Fruit fly (Drosophila melanogaster) whole organism, embryonic: Measurements from ENCODE around the gene MtnF.

Source experiments
- Atf3 ChIP-seq: fragments of 200-800 bp; sonication (Bioruptor generic); optimal IDR thresholded peaks from 3 replicates; lab custom pipeline; 2016; ENCODE audit warnings: missing biosample characterization, missing genetic modification characterization
- C15 ChIP-seq: fragments of 200-800 bp; sonication (Bioruptor generic); IDR thresholded peaks from 3 replicates; pipeline ENCODE4 v1.3.6; 2022; ENCODE audit warnings: missing biosample characterization, missing genetic modification characterization
- CG10431 ChIP-seq: fragments of 200-800 bp; sonication (Bioruptor generic); optimal IDR thresholded peaks from 3 replicates; lab custom pipeline; 2018; ENCODE audit warnings: missing biosample characterization, mild to moderate bottlenecking, missing genetic modification characterization
- CG11456 ChIP-seq: fragments of 200-800 bp; sonication (Bioruptor generic); IDR thresholded peaks from 3 replicates; pipeline ENCODE4 v1.3.6; 2022; ENCODE audit warnings: missing biosample characterization, missing genetic modification characterization
- CG12071 ChIP-seq: fragments of 200-800 bp; sonication (Bioruptor generic); optimal IDR thresholded peaks from 3 replicates; lab custom pipeline; 2018; ENCODE audit warnings: missing biosample characterization, mild to moderate bottlenecking, missing genetic modification characterization
- CG12236 ChIP-seq: fragments of 200-800 bp; sonication (Bioruptor generic); optimal IDR thresholded peaks from 2 replicates; lab custom pipeline; 2016; ENCODE audit warnings: missing biosample characterization, missing genetic modification characterization
- CG1233 ChIP-seq: fragments of 200-800 bp; sonication (Bioruptor generic); optimal IDR thresholded peaks from 4 replicates; lab custom pipeline; 2018; ENCODE audit warnings: missing biosample characterization, mild to moderate bottlenecking, missing genetic modification characterization
- CG14050 ChIP-seq: fragments of 200-800 bp; sonication (Bioruptor generic); IDR thresholded peaks from 3 replicates; pipeline ENCODE4 v1.3.6; 2022; ENCODE audit warnings: missing biosample characterization, missing genetic modification characterization
- CG14710 ChIP-seq: fragments of 200-800 bp; sonication (Bioruptor generic); optimal IDR thresholded peaks from 3 replicates; lab custom pipeline; 2019; ENCODE audit warnings: missing biosample characterization, mild to moderate bottlenecking, missing genetic modification characterization, moderate library complexity
- CG1529 ChIP-seq: fragments of 200-800 bp; sonication (Bioruptor generic); optimal IDR thresholded peaks from 3 replicates; lab custom pipeline; 2018; ENCODE audit warnings: missing biosample characterization, missing genetic modification characterization
- CG1602 ChIP-seq: fragments of 200-800 bp; sonication (Bioruptor generic); optimal IDR thresholded peaks from 3 replicates; lab custom pipeline; 2016; ENCODE audit warnings: missing biosample characterization, missing genetic modification characterization
- CG16813 ChIP-seq: fragments of 200-800 bp; sonication (Bioruptor generic); IDR thresholded peaks from 3 replicates; pipeline ENCODE4 v1.3.6; 2022; ENCODE audit warnings: missing biosample characterization, missing genetic modification characterization; ENCODE audit not compliant: partially characterized antibody
- CG18476 ChIP-seq: fragments of 200-800 bp; sonication (Bioruptor generic); optimal IDR thresholded peaks from 2 replicates; lab custom pipeline; 2016; ENCODE audit warnings: missing biosample characterization, mild to moderate bottlenecking, missing genetic modification characterization
- CG31224 ChIP-seq: fragments of 200-800 bp; sonication (Bioruptor generic); IDR thresholded peaks from 2 replicates; pipeline ENCODE4 v1.3.6; 2022; ENCODE audit warnings: missing biosample characterization, missing genetic modification characterization
- CG31441 ChIP-seq: fragments of 200-800 bp; sonication (Bioruptor generic); IDR thresholded peaks from 2 replicates; pipeline ENCODE4 v1.3.6; 2022; ENCODE audit warnings: missing biosample characterization, missing genetic modification characterization
- CG33557 ChIP-seq: fragments of 200-800 bp; sonication (Bioruptor generic); optimal IDR thresholded peaks from 2 replicates; lab custom pipeline; 2019; ENCODE audit warnings: missing biosample characterization, mild to moderate bottlenecking, missing genetic modification characterization, moderate library complexity
- CG3407 ChIP-seq: fragments of 200-800 bp; sonication (Bioruptor generic); optimal IDR thresholded peaks from 2 replicates; lab custom pipeline; 2018; ENCODE audit warnings: missing biosample characterization, mild to moderate bottlenecking, missing genetic modification characterization
- CG34224 ChIP-seq: fragments of 200-800 bp; sonication (Bioruptor generic); IDR thresholded peaks from 3 replicates; pipeline ENCODE4 v1.3.6; 2022; ENCODE audit warnings: missing biosample characterization, missing genetic modification characterization; ENCODE audit not compliant: partially characterized antibody
- CG3847 ChIP-seq: fragments of 200-800 bp; sonication (Bioruptor generic); IDR thresholded peaks from 2 replicates; pipeline ENCODE4 v1.3.6; 2022; ENCODE audit warnings: missing biosample characterization, missing genetic modification characterization
- CG4328 ChIP-seq: fragments of 200-800 bp; sonication (Bioruptor generic); optimal IDR thresholded peaks from 3 replicates; lab custom pipeline; 2017; ENCODE audit warnings: missing biosample characterization, missing genetic modification reagents, missing genetic modification characterization
- CG43689 ChIP-seq: fragments of 200-800 bp; sonication (Bioruptor generic); IDR thresholded peaks from 2 replicates; pipeline ENCODE4 v1.3.6; 2022; ENCODE audit warnings: missing biosample characterization, missing genetic modification characterization
- CG4820 ChIP-seq: fragments of 200-800 bp; sonication (Bioruptor generic); optimal IDR thresholded peaks from 3 replicates; lab custom pipeline; 2016; ENCODE audit warnings: missing biosample characterization, missing genetic modification characterization
- CG6175 ChIP-seq: fragments of 200-800 bp; sonication (Bioruptor generic); IDR thresholded peaks from 3 replicates; pipeline ENCODE4 v1.3.6; 2022; ENCODE audit warnings: missing biosample characterization, missing genetic modification characterization
- CG8089 ChIP-seq: fragments of 200-800 bp; sonication (Bioruptor generic); optimal IDR thresholded peaks from 3 replicates; lab custom pipeline; 2016; ENCODE audit warnings: missing biosample characterization, missing genetic modification characterization
- CG8478 ChIP-seq: fragments of >200 bp; optimal IDR thresholded peaks from 2 replicates; lab custom pipeline; 2018
- CG9215 ChIP-seq: fragments of 200-800 bp; sonication (Bioruptor generic); IDR thresholded peaks from 2 replicates; pipeline ENCODE4 v1.3.6; 2022; ENCODE audit warnings: missing biosample characterization, missing genetic modification characterization
- CG9876 ChIP-seq: fragments of 200-800 bp; sonication (Bioruptor generic); optimal IDR thresholded peaks from 2 replicates; lab custom pipeline; 2016; ENCODE audit warnings: missing biosample characterization, missing genetic modification characterization
- Dbx ChIP-seq: fragments of 200-800 bp; sonication (Bioruptor generic); IDR thresholded peaks from 3 replicates; pipeline ENCODE4 v1.3.6; 2022; ENCODE audit warnings: missing biosample characterization, missing genetic modification characterization
- Doc3 ChIP-seq: fragments of 200-800 bp; sonication (Bioruptor generic); IDR thresholded peaks from 3 replicates; pipeline ENCODE4 v1.3.6; 2022; ENCODE audit warnings: missing biosample characterization, missing genetic modification characterization; ENCODE audit not compliant: partially characterized antibody
- Drgx ChIP-seq: fragments of 200-800 bp; sonication (Bioruptor generic); IDR thresholded peaks from 2 replicates; pipeline ENCODE4 v1.3.6; 2022; ENCODE audit warnings: missing biosample characterization, missing genetic modification characterization
- HmgZ ChIP-seq: fragments of 200-800 bp; sonication (Bioruptor generic); optimal IDR thresholded peaks from 2 replicates; lab custom pipeline; 2018; ENCODE audit warnings: missing biosample characterization, mild to moderate bottlenecking, missing genetic modification characterization
- Hr3 ChIP-seq: fragments of 200-800 bp; sonication (Bioruptor generic); optimal IDR thresholded peaks from 3 replicates; lab custom pipeline; 2016; ENCODE audit warnings: missing biosample characterization, missing genetic modification characterization
- Opbp ChIP-seq: fragments of 200-800 bp; sonication (Bioruptor generic); IDR thresholded peaks from 3 replicates; pipeline ENCODE4 v1.3.6; 2022; ENCODE audit warnings: missing biosample characterization, missing genetic modification characterization; ENCODE audit not compliant: partially characterized antibody
- bigmax ChIP-seq: fragments of 200-800 bp; sonication (Bioruptor generic); optimal IDR thresholded peaks from 2 replicates; lab custom pipeline; 2018; ENCODE audit warnings: missing biosample characterization, mild to moderate bottlenecking, missing genetic modification characterization
- eve ChIP-seq, 2 experiments: fragments of >200 bp; optimal IDR thresholded peaks; 2 replicates each; lab custom pipeline; 2017; ENCODE audit warnings: missing biosample characterization in 2 of 2, missing genetic modification characterization in 2 of 2
- eyg ChIP-seq: fragments of 200-800 bp; sonication (Bioruptor generic); optimal IDR thresholded peaks from 3 replicates; lab custom pipeline; 2016; ENCODE audit warnings: missing biosample characterization, missing genetic modification characterization
- ftz-f1 ChIP-seq: fragments of 200-800 bp; sonication (Bioruptor generic); optimal IDR thresholded peaks from 2 replicates; lab custom pipeline; 2016; ENCODE audit warnings: missing biosample characterization, missing genetic modification characterization
- hbn ChIP-seq: fragments of 200-800 bp; sonication (Bioruptor generic); IDR thresholded peaks from 2 replicates; pipeline ENCODE4 v1.3.6; 2022; ENCODE audit warnings: missing biosample characterization, missing genetic modification characterization; ENCODE audit not compliant: partially characterized antibody
- klu ChIP-seq: fragments of 200-800 bp; sonication (Bioruptor generic); IDR thresholded peaks from 2 replicates; pipeline ENCODE4 v1.3.6; 2022; ENCODE audit warnings: missing biosample characterization, missing genetic modification characterization
- lab ChIP-seq: fragments of 200-800 bp; sonication (Bioruptor generic); optimal IDR thresholded peaks from 3 replicates; lab custom pipeline; 2017; ENCODE audit warnings: missing biosample characterization, missing genetic modification characterization, mild to moderate bottlenecking, moderate library complexity, missing genetic modification reagents
- lov ChIP-seq, 2 experiments: fragments of 200-800 bp in 1 of 2; fragments of >200 bp in 1 of 2; sonication (Bioruptor generic) in 1 of 2; IDR thresholded peaks in 1 of 2; optimal IDR thresholded peaks in 1 of 2; 2 replicates in 1 of 2; 3 replicates in 1 of 2; pipeline versions ENCODE4 v1.3.6 to Lab custom; 2017 to 2022; ENCODE audit warnings: missing biosample characterization in 1 of 2, missing genetic modification characterization in 1 of 2
- onecut ChIP-seq: fragments of 200-800 bp; sonication (Bioruptor generic); IDR thresholded peaks from 2 replicates; pipeline ENCODE4 v1.3.6; 2022; ENCODE audit warnings: missing biosample characterization, missing genetic modification characterization
- sc ChIP-seq, 3 experiments: fragments of >200 bp in 2 of 3; fragments of 200-800 bp in 1 of 3; sonication (Bioruptor generic) in 1 of 3; optimal IDR thresholded peaks; 2 replicates in 2 of 3; 3 replicates in 1 of 3; lab custom pipeline; 2017; ENCODE audit warnings: mild to moderate bottlenecking in 1 of 3, missing biosample characterization in 1 of 3, missing genetic modification characterization in 1 of 3, missing genetic modification reagents in 1 of 3
- slbo ChIP-seq: fragments of 200-800 bp; sonication (Bioruptor generic); IDR thresholded peaks from 2 replicates; pipeline ENCODE4 v1.3.6; 2022; ENCODE audit warnings: missing biosample characterization, missing genetic modification characterization
- tll ChIP-seq, 2 experiments: fragments of 200-800 bp in 1 of 2; fragments of >200 bp in 1 of 2; sonication (Bioruptor generic) in 1 of 2; optimal IDR thresholded peaks; 2 replicates each; lab custom pipeline; 2017 to 2019; ENCODE audit warnings: missing biosample characterization in 2 of 2, missing genetic modification characterization in 2 of 2, mild to moderate bottlenecking in 1 of 2, moderate library complexity in 1 of 2
- wek ChIP-seq: fragments of 200-800 bp; sonication (Bioruptor generic); optimal IDR thresholded peaks from 3 replicates; lab custom pipeline; 2018; ENCODE audit warnings: missing biosample characterization, mild to moderate bottlenecking, missing genetic modification characterization, moderate library complexity
- zen ChIP-seq: fragments of 200-800 bp; sonication (Bioruptor generic); optimal IDR thresholded peaks from 3 replicates; lab custom pipeline; 2018; ENCODE audit warnings: missing biosample characterization, mild to moderate bottlenecking, missing genetic modification characterization, moderate library complexity

MtnF gene

dm6 chr3R:24629877-24630808 is 4.8 kb downstream of the MtnF start, which contains the start of gene Wsck (continued):
- TF ChIP-seq eve (GFP tag; optimal IDR thresholded peaks at IDR 0.05; lab: Kevin White, UChicago) = no peak
- TF ChIP-seq Opbp (GFP tag; lab: Robert Waterston, UW) = peak; percentile 58; the same call in 1 of the 3 replicates
- TF ChIP-seq lab (GFP tag; lab: Kevin White, UChicago) = no peak
- no peak for TF ChIP-seq CG4820
- no peak for TF ChIP-seq CG6175 (GFP tag; lab: Robert Waterston, UW)
- no peak for TF ChIP-seq CG18476 (GFP tag; lab: Kevin White, UChicago)
- TF ChIP-seq Dbx (GFP tag; lab: Robert Waterston, UW) = no peak
- no peak for TF ChIP-seq CG14710 (tag; lab: Kevin White, UChicago)
- TF ChIP-seq CG43689 = no peak
- TF ChIP-seq eyg (GFP tag; lab: Kevin White, UChicago) = no peak
- TF ChIP-seq CG31224 (GFP tag; lab: Robert Waterston, UW) = no peak
- no peak for TF ChIP-seq CG14050 (GFP tag; lab: Robert Waterston, UW)
- no peak for TF ChIP-seq klu (GFP tag; lab: Robert Waterston, UW)
- TF ChIP-seq CG34224 = peak; percentile 44; the same call in 1 of the 3 replicates
- TF ChIP-seq CG9876 (GFP tag; lab: Kevin White, UChicago) = no peak
- peak in 1 of 2 experiments; percentile 62 for TF ChIP-seq tll (GFP tag; optimal IDR thresholded peaks at IDR 0.05; lab: Kevin White, UChicago)
- TF ChIP-seq slbo (GFP tag; lab: Robert Waterston, UW) = 0 out of 2 replicates have a peak, but pooled peaks have one; percentile 11
- TF ChIP-seq CG16813 (GFP tag; lab: Robert Waterston, UW) = no peak; the same call in 2 of the 3 replicates
- TF ChIP-seq CG3847 (GFP tag; lab: Robert Waterston, UW) = 0 out of 2 replicates have a peak, but pooled peaks have one; percentile 24
- TF ChIP-seq CG1233 (GFP tag; lab: Kevin White, UChicago) = peak; percentile 9
- TF ChIP-seq CG9215 (GFP tag; lab: Robert Waterston, UW) = peak; percentile 99
- TF ChIP-seq CG10431 (GFP tag; lab: Kevin White, UChicago) = no peak
- TF ChIP-seq CG4328 (GFP tag; lab: Kevin White, UChicago) = no peak
- TF ChIP-seq Doc3 (GFP tag; lab: Robert Waterston, UW) = no peak
- TF ChIP-seq CG8478 = peak; percentile 96
- no peak for TF ChIP-seq bigmax
- no peak for TF ChIP-seq CG12236 (GFP tag; lab: Kevin White, UChicago)
- TF ChIP-seq Atf3 (GFP tag; lab: Kevin White, UChicago) = no peak
- no peak for TF ChIP-seq Hr3 (GFP tag; lab: Kevin White, UChicago)
- no peak for TF ChIP-seq CG12071 (GFP tag; lab: Kevin White, UChicago)
- peak; percentile 2 for TF ChIP-seq ftz-f1 (GFP tag; lab: Kevin White, UChicago)
- no peak for TF ChIP-seq CG11456 (GFP tag; lab: Robert Waterston, UW)
- no peak for TF ChIP-seq C15 (GFP tag; lab: Robert Waterston, UW)
- no peak for TF ChIP-seq sc (optimal IDR thresholded peaks at IDR 0.05; lab: Kevin White, UChicago)
- TF ChIP-seq sc (GFP tag; optimal IDR thresholded peaks at IDR 0.05; lab: Kevin White, UChicago) = no peak
- TF ChIP-seq CG1602 = no peak
- peak; percentile 35; the same call in 1 of the 2 replicates for TF ChIP-seq hbn
- no peak for TF ChIP-seq Drgx (GFP tag; lab: Robert Waterston, UW)
- TF ChIP-seq wek (GFP tag; lab: Kevin White, UChicago) = peak; percentile 11
- no peak for TF ChIP-seq lov (optimal IDR thresholded peaks at IDR 0.05; lab: Kevin White, UChicago)
- no peak for TF ChIP-seq lov (GFP tag; IDR thresholded peaks at IDR 0.05; lab: Robert Waterston, UW)
- TF ChIP-seq CG3407 = no peak
- no peak for TF ChIP-seq CG8089 (GFP tag; lab: Kevin White, UChicago)
- TF ChIP-seq CG31441 (GFP tag; lab: Robert Waterston, UW) = no peak
- peak; percentile 79 for TF ChIP-seq zen
- peak; percentile 47 for TF ChIP-seq HmgZ (tag; lab: Kevin White, UChicago)
- TF ChIP-seq CG1529 (GFP tag; lab: Kevin White, UChicago) = no peak
- no peak for TF ChIP-seq CG33557
- no peak for TF ChIP-seq onecut (GFP tag; lab: Robert Waterston, UW)
